Fruit fly (Drosophila melanogaster): ENCODE data around the gene CG32365.

dm6 chr3L:7859802-7860201 lies 9.0 kb upstream of the CG32365 start:
- TF ChIP-seq dm (GFP tag; optimal IDR thresholded peaks at IDR 0.05), result no peak
- no peak for TF ChIP-seq usp (GFP tag; optimal IDR thresholded peaks at IDR 0.05)
- 0 out of 2 replicates have a peak, but pooled peaks have one; percentile 13 for TF ChIP-seq seq (GFP tag; IDR thresholded peaks at IDR 0.05)
- TF ChIP-seq Hmr (GFP tag; optimal IDR thresholded peaks at IDR 0.05), result peak; percentile 22
- TF ChIP-seq CG2116 (GFP tag; optimal IDR thresholded peaks at IDR 0.05), result no peak

All from whole organism, embryonic.